Worm (Caenorhabditis elegans): ENCODE measurements around the gene sro-1.

ce11 chrII:7493599-7493998 lies 28.2 kb upstream of the sro-1 start, which contains the start of gene nas-23:
- TF ChIP-seq pqm-1 (tag; optimal IDR thresholded peaks at IDR 0.05) = no peak
- no peak for TF ChIP-seq unc-130 (GFP tag; optimal IDR thresholded peaks at IDR 0.05)
- no peak for TF ChIP-seq unc-39 (tag; optimal IDR thresholded peaks at IDR 0.05)
- TF ChIP-seq ces-1 (GFP tag; optimal IDR thresholded peaks at IDR 0.05) = no peak
- TF ChIP-seq daf-12 (tag; optimal IDR thresholded peaks at IDR 0.05) = no peak

All from whole organism, L4 larva.